Fruit fly (Drosophila melanogaster) whole organism, prepupa: ENCODE results near the gene Mur18B.

Experiments used
- Blimp-1 ChIP-seq: fragments of 200-800 bp; sonication (Bioruptor generic); optimal IDR thresholded peaks from 3 replicates; lab custom pipeline; 2017; ENCODE audit warnings: missing biosample characterization, missing genetic modification characterization, mild to moderate bottlenecking, moderate library complexity, missing genetic modification reagents
- CG10631 ChIP-seq: fragments of 200-800 bp; sonication (Bioruptor generic); optimal IDR thresholded peaks from 2 replicates; lab custom pipeline; 2016; ENCODE audit warnings: missing biosample characterization, missing genetic modification characterization
- CG11294 ChIP-seq: fragments of 200-800 bp; sonication (Bioruptor generic); IDR thresholded peaks from 2 replicates; pipeline ENCODE4 v1.3.6; 2022; ENCODE audit warnings: missing biosample characterization, missing genetic modification characterization
- CG11902 ChIP-seq: fragments of 200-800 bp; sonication (Bioruptor generic); optimal IDR thresholded peaks from 3 replicates; lab custom pipeline; 2016; ENCODE audit warnings: missing biosample characterization, missing genetic modification characterization
- CG15336 ChIP-seq: fragments of 200-800 bp; sonication (Bioruptor generic); IDR thresholded peaks from 2 replicates; pipeline ENCODE4 v1.3.6; 2022; ENCODE audit warnings: missing biosample characterization, missing genetic modification characterization
- CG1621 ChIP-seq: fragments of 200-800 bp; sonication (Bioruptor generic); optimal IDR thresholded peaks from 3 replicates; lab custom pipeline; 2018; ENCODE audit warnings: missing biosample characterization, mild to moderate bottlenecking, missing genetic modification characterization
- CG16779 ChIP-seq: fragments of 200-800 bp; sonication (Bioruptor generic); optimal IDR thresholded peaks from 3 replicates; lab custom pipeline; 2017; ENCODE audit warnings: missing biosample characterization, mild to moderate bottlenecking, missing genetic modification characterization
- CG31627 ChIP-seq: fragments of 200-800 bp; sonication (Bioruptor generic); optimal IDR thresholded peaks from 3 replicates; lab custom pipeline; 2016; ENCODE audit warnings: missing biosample characterization, missing genetic modification characterization
- CG32006 ChIP-seq: fragments of 200-800 bp; sonication (Bioruptor generic); optimal IDR thresholded peaks from 3 replicates; lab custom pipeline; 2017; ENCODE audit warnings: missing biosample characterization, mild to moderate bottlenecking, missing genetic modification characterization
- CG34406 ChIP-seq: fragments of 200-800 bp; sonication (Bioruptor generic); optimal IDR thresholded peaks from 3 replicates; lab custom pipeline; 2016; ENCODE audit warnings: missing biosample characterization, missing genetic modification characterization
- CG3919 ChIP-seq: fragments of 200-800 bp; sonication (Bioruptor generic); optimal IDR thresholded peaks from 3 replicates; lab custom pipeline; 2016; ENCODE audit warnings: missing biosample characterization, missing genetic modification characterization
- CG4318 ChIP-seq: fragments of 200-800 bp; sonication (Bioruptor generic); optimal IDR thresholded peaks from 3 replicates; lab custom pipeline; 2017; ENCODE audit warnings: missing biosample characterization, mild to moderate bottlenecking, missing genetic modification characterization
- CG6276 ChIP-seq: fragments of 200-800 bp; sonication (Bioruptor generic); optimal IDR thresholded peaks from 2 replicates; lab custom pipeline; 2017; ENCODE audit warnings: missing biosample characterization, mild to moderate bottlenecking, missing genetic modification characterization
- CG6792 ChIP-seq: fragments of 200-800 bp; sonication (Bioruptor generic); optimal IDR thresholded peaks from 3 replicates; lab custom pipeline; 2016; ENCODE audit warnings: missing biosample characterization, missing genetic modification characterization
- CG6808 ChIP-seq: fragments of 200-800 bp; sonication (Bioruptor generic); optimal IDR thresholded peaks from 3 replicates; lab custom pipeline; 2017; ENCODE audit warnings: missing biosample characterization, missing genetic modification characterization, mild to moderate bottlenecking, moderate library complexity, missing genetic modification reagents
- CG6854 ChIP-seq: fragments of 200-800 bp; sonication (Bioruptor generic); optimal IDR thresholded peaks from 2 replicates; lab custom pipeline; 2017; ENCODE audit warnings: missing biosample characterization, mild to moderate bottlenecking, missing genetic modification characterization
- CG7368 ChIP-seq: fragments of 200-800 bp; sonication (Bioruptor generic); optimal IDR thresholded peaks from 3 replicates; lab custom pipeline; 2016; ENCODE audit warnings: missing biosample characterization, missing genetic modification characterization
- CG8119 ChIP-seq: fragments of 200-800 bp; sonication (Bioruptor generic); IDR thresholded peaks from 3 replicates; pipeline ENCODE4 v1.3.6; 2022; ENCODE audit warnings: missing biosample characterization, missing genetic modification characterization
- CG8319 ChIP-seq: fragments of 200-800 bp; sonication (Bioruptor generic); optimal IDR thresholded peaks from 3 replicates; lab custom pipeline; 2016; ENCODE audit warnings: missing biosample characterization, missing genetic modification characterization
- CG8632 ChIP-seq: fragments of 200-800 bp; sonication (Bioruptor generic); optimal IDR thresholded peaks from 3 replicates; lab custom pipeline; 2016; ENCODE audit warnings: missing biosample characterization, missing genetic modification characterization
- CG9139 ChIP-seq: fragments of 200-800 bp; sonication (Bioruptor generic); optimal IDR thresholded peaks from 3 replicates; lab custom pipeline; 2017; ENCODE audit warnings: missing biosample characterization, mild to moderate bottlenecking, missing genetic modification characterization
- Eip75B ChIP-seq: fragments of 200-800 bp; sonication (Bioruptor generic); optimal IDR thresholded peaks from 3 replicates; lab custom pipeline; 2016; ENCODE audit warnings: missing biosample characterization, missing genetic modification characterization
- Ets21C ChIP-seq: fragments of 200-800 bp; sonication (Bioruptor generic); optimal IDR thresholded peaks from 3 replicates; lab custom pipeline; 2016; ENCODE audit warnings: missing biosample characterization, missing genetic modification characterization
- Ets96B ChIP-seq: fragments of 200-800 bp; optimal IDR thresholded peaks from 2 replicates; lab custom pipeline; 2019; ENCODE audit warnings: missing biosample characterization, mild to moderate bottlenecking, missing genetic modification characterization, moderate library complexity
- Gug ChIP-seq: fragments of 200-800 bp; sonication (Bioruptor generic); IDR thresholded peaks from 2 replicates; pipeline ENCODE4 v1.3.6; 2022; ENCODE audit warnings: missing biosample characterization, missing genetic modification characterization
- Hr38 ChIP-seq: sonication (Bioruptor generic); optimal IDR thresholded peaks from 2 replicates; lab custom pipeline; 2016; ENCODE audit warnings: missing biosample characterization, missing genetic modification characterization
- Hr39 ChIP-seq: fragments of 200-800 bp; sonication (Bioruptor generic); optimal IDR thresholded peaks from 2 replicates; lab custom pipeline; 2016; ENCODE audit warnings: missing biosample characterization, missing genetic modification characterization
- Hr4 ChIP-seq: fragments of 200-800 bp; sonication (Bioruptor generic); optimal IDR thresholded peaks from 3 replicates; lab custom pipeline; 2016; ENCODE audit warnings: missing biosample characterization, missing genetic modification characterization
- Met ChIP-seq: fragments of 200-800 bp; sonication (Bioruptor generic); optimal IDR thresholded peaks from 3 replicates; lab custom pipeline; 2016; ENCODE audit warnings: missing biosample characterization, missing genetic modification characterization
- OdsH ChIP-seq: fragments of 200-800 bp; sonication (Bioruptor generic); optimal IDR thresholded peaks from 3 replicates; lab custom pipeline; 2016; ENCODE audit warnings: missing biosample characterization, missing genetic modification characterization
- Smox ChIP-seq: fragments of 200-800 bp; sonication (Bioruptor generic); optimal IDR thresholded peaks from 3 replicates; lab custom pipeline; 2016; ENCODE audit warnings: missing biosample characterization, missing genetic modification characterization
- Sox14 ChIP-seq: fragments of 200-800 bp; sonication (Bioruptor generic); optimal IDR thresholded peaks from 3 replicates; lab custom pipeline; 2016; ENCODE audit warnings: missing biosample characterization, missing genetic modification characterization
- Sox15 ChIP-seq: fragments of 200-800 bp; sonication (Bioruptor generic); optimal IDR thresholded peaks from 3 replicates; lab custom pipeline; 2016; ENCODE audit warnings: missing biosample characterization, missing genetic modification characterization
- achi ChIP-seq: fragments of 200-800 bp; sonication (Bioruptor generic); optimal IDR thresholded peaks from 3 replicates; lab custom pipeline; 2016; ENCODE audit warnings: missing biosample characterization, missing genetic modification characterization
- acj6 ChIP-seq: fragments of 200-800 bp; sonication (Bioruptor generic); optimal IDR thresholded peaks from 3 replicates; lab custom pipeline; 2016; ENCODE audit warnings: missing biosample characterization, missing genetic modification characterization
- dsx ChIP-seq: fragments of 200-800 bp; optimal IDR thresholded peaks from 3 replicates; lab custom pipeline; 2019; ENCODE audit warnings: missing biosample characterization, mild to moderate bottlenecking, missing genetic modification characterization, moderate library complexity; ENCODE audit not compliant: poor library complexity, severe bottlenecking
- eg ChIP-seq: fragments of 200-800 bp; sonication (Bioruptor generic); IDR thresholded peaks from 3 replicates; pipeline ENCODE4 v1.3.6; 2022; ENCODE audit warnings: missing biosample characterization, missing genetic modification characterization
- esn ChIP-seq: fragments of 200-800 bp; sonication (Bioruptor generic); optimal IDR thresholded peaks from 2 replicates; lab custom pipeline; 2016; ENCODE audit warnings: missing biosample characterization, mild to moderate bottlenecking, missing genetic modification characterization, moderate library complexity
- fd59A ChIP-seq: fragments of 200-800 bp; sonication (Bioruptor generic); optimal IDR thresholded peaks from 2 replicates; lab custom pipeline; 2017; ENCODE audit warnings: missing biosample characterization, mild to moderate bottlenecking, missing genetic modification characterization, missing genetic modification reagents
- fkh ChIP-seq: fragments of 200-800 bp; sonication (Bioruptor generic); optimal IDR thresholded peaks from 3 replicates; lab custom pipeline; 2017; ENCODE audit warnings: missing biosample characterization, mild to moderate bottlenecking, missing genetic modification characterization, moderate library complexity
- lz ChIP-seq: fragments of 200-800 bp; sonication (Bioruptor generic); optimal IDR thresholded peaks from 3 replicates; lab custom pipeline; 2016; ENCODE audit warnings: missing biosample characterization, missing genetic modification characterization
- net ChIP-seq: fragments of 200-800 bp; sonication (Bioruptor generic); optimal IDR thresholded peaks from 3 replicates; lab custom pipeline; 2016; ENCODE audit warnings: missing biosample characterization, missing genetic modification characterization
- spab ChIP-seq: fragments of 200-800 bp; sonication (Bioruptor generic); optimal IDR thresholded peaks from 2 replicates; lab custom pipeline; 2017; ENCODE audit warnings: missing biosample characterization, mild to moderate bottlenecking, missing genetic modification characterization, missing genetic modification reagents
- topi ChIP-seq: fragments of 200-800 bp; sonication (Bioruptor generic); optimal IDR thresholded peaks from 3 replicates; lab custom pipeline; 2016; ENCODE audit warnings: missing biosample characterization, missing genetic modification characterization
- vri ChIP-seq: fragments of 200-800 bp; sonication (Bioruptor generic); optimal IDR thresholded peaks from 3 replicates; lab custom pipeline; 2016; ENCODE audit warnings: missing biosample characterization, mild to moderate bottlenecking, missing genetic modification characterization

Mur18B gene

dm6 chrX:19165144-19166011, 47.7 kb upstream of the Mur18B start (continued):
- TF ChIP-seq acj6 (GFP tag; lab: Kevin White, UChicago) (no peak), CG31627 (GFP tag; lab: Kevin White, UChicago) (no peak), Gug (no peak), Ets21C (no peak), Hr38 (GFP tag; lab: Kevin White, UChicago) (no peak), achi (GFP tag; lab: Kevin White, UChicago) (no peak), CG6854 (GFP tag; lab: Kevin White, UChicago) (no peak), CG8119 (GFP tag; lab: Robert Waterston, UW) (peak; percentile 35; the same call in 1 of the 3 replicates), CG6792 (GFP tag; lab: Kevin White, UChicago) (no peak), CG8632 (no peak), topi (GFP tag; lab: Kevin White, UChicago) (peak; percentile 15), lz (peak; percentile 12), CG34406 (no peak), CG10631 (GFP tag; lab: Kevin White, UChicago) (no peak), OdsH (GFP tag; lab: Kevin White, UChicago) (no peak), fd59A (no peak), CG16779 (tag; lab: Kevin White, UChicago) (no peak)

- TF ChIP-seq acj6 (GFP tag; lab: Kevin White, UChicago), result peak; percentile 44
- peak; percentile 35 for TF ChIP-seq CG34406
- peak; percentile 5 for TF ChIP-seq CG11902 (GFP tag; lab: Kevin White, UChicago)
- TF ChIP-seq spab, result peak; percentile 15
- TF ChIP-seq Sox15 (GFP tag; lab: Kevin White, UChicago), result peak; percentile 44
- peak; percentile 41 for TF ChIP-seq CG6808
- TF ChIP-seq OdsH (GFP tag; lab: Kevin White, UChicago), result peak; percentile 17
- TF ChIP-seq CG15336, result no peak
- peak; percentile 63 for TF ChIP-seq lz
- no peak for TF ChIP-seq CG9139 (GFP tag; lab: Kevin White, UChicago)
- peak; percentile 63 for TF ChIP-seq Hr39
- TF ChIP-seq Ets21C, result peak; percentile 42
- peak; percentile 9 for TF ChIP-seq Eip75B
- TF ChIP-seq Smox (GFP tag; lab: Kevin White, UChicago), result peak; percentile 45
- TF ChIP-seq Ets96B (tag; lab: Kevin White, UChicago), result peak; percentile 18
- TF ChIP-seq CG11294, result no peak
- no peak for TF ChIP-seq Sox14 (GFP tag; lab: Kevin White, UChicago)
- 0 out of 3 replicates have a peak, but pooled peaks have one; percentile 30 for TF ChIP-seq eg (GFP tag; lab: Robert Waterston, UW)
- TF ChIP-seq Hr38 (GFP tag; lab: Kevin White, UChicago), result no peak
- peak; percentile 22 for TF ChIP-seq dsx (GFP tag; lab: Kevin White, UChicago)
- no peak for TF ChIP-seq fkh (GFP tag; lab: Kevin White, UChicago)
- TF ChIP-seq CG32006, result peak; percentile 73
- no peak for TF ChIP-seq CG8119 (GFP tag; lab: Robert Waterston, UW)
- TF ChIP-seq CG4318 (GFP tag; lab: Kevin White, UChicago), result peak; percentile 7
- peak; percentile 19 for TF ChIP-seq net (GFP tag; lab: Kevin White, UChicago)
- TF ChIP-seq CG31627 (GFP tag; lab: Kevin White, UChicago), result peak; percentile 62
- no peak for TF ChIP-seq CG7368 (GFP tag; lab: Kevin White, UChicago)
- peak; percentile 51 for TF ChIP-seq vri (GFP tag; lab: Kevin White, UChicago)
- TF ChIP-seq Blimp-1 (GFP tag; lab: Kevin White, UChicago), result no peak
- peak; percentile 39 for TF ChIP-seq achi (GFP tag; lab: Kevin White, UChicago)
- peak; percentile 3 for TF ChIP-seq CG8319
- TF ChIP-seq CG6276, result peak; percentile 38
- peak; percentile 51 for TF ChIP-seq Hr4
- peak; percentile 42 for TF ChIP-seq CG6792 (GFP tag; lab: Kevin White, UChicago)
- peak; percentile 59 for TF ChIP-seq Met (GFP tag; lab: Kevin White, UChicago)
- TF ChIP-seq CG1621, result peak; percentile 0
- TF ChIP-seq topi (GFP tag; lab: Kevin White, UChicago), result peak; percentile 48
- no peak for TF ChIP-seq Gug
- TF ChIP-seq esn, result peak; percentile 62
- peak; percentile 11 for TF ChIP-seq CG3919 (GFP tag; lab: Kevin White, UChicago)
These were observed 46.7 kb upstream of the Mur18B start for dm6 chrX:19166152-19166935.
